Worm (Caenorhabditis elegans) whole organism, midembryonic: ENCODE data around the gene clec-172.

ENCODE experiments used
- cog-1 ChIP-seq: sonication (generic microtip); optimal IDR thresholded peaks from 2 replicates; lab custom pipeline; 2016; ENCODE audit warnings: missing genetic modification characterization, missing compliant biosample characterization
- flt-1 ChIP-seq: fragments of 200-800 bp; sonication (Bioruptor generic); IDR thresholded peaks from 2 replicates; pipeline ENCODE4 v1.3.6; 2022; ENCODE audit warnings: missing genetic modification characterization, missing compliant biosample characterization
- med-1 ChIP-seq: sonication (generic microtip); optimal IDR thresholded peaks from 2 replicates; lab custom pipeline; 2017; ENCODE audit warnings: missing genetic modification characterization, mild to moderate bottlenecking, missing compliant biosample characterization, antibody characterized with exemption, missing genetic modification reagents; ENCODE audit not compliant: insufficient read depth
- ref-1 ChIP-seq: fragments of 200-800 bp; sonication (Bioruptor generic); conservative IDR thresholded peaks from 2 replicates; pipeline ENCODE4 v1.3.6; 2022; ENCODE audit warnings: missing genetic modification reagents, missing genetic modification characterization, missing compliant biosample characterization

- no peak for TF ChIP-seq med-1 (GFP tag; lab: Kevin White, UChicago)
- no peak for TF ChIP-seq cog-1 (tag; lab: Kevin White, UChicago)
- TF ChIP-seq flt-1 (GFP tag; lab: Robert Waterston, UW) = peak; percentile 55; the same call in 1 of the 2 replicates
- TF ChIP-seq ref-1 (GFP tag; lab: Robert Waterston, UW) = peak; percentile 46; the same call in 1 of the 2 replicates
These were observed 2.0 kb downstream of the clec-172 start for ce11 chrIV:1514415-1514814.
